Worm (Caenorhabditis elegans) whole organism, L4 larva: ENCODE results near the gene T10H4.13.

ENCODE experiments used
- F49E8.2 ChIP-seq: sonication (generic microtip); optimal IDR thresholded peaks from 2 replicates; lab custom pipeline; 2016; ENCODE audit warnings: missing compliant biosample characterization, mild to moderate bottlenecking, missing genetic modification characterization, borderline replicate concordance
- fos-1 ChIP-seq: fragments of 150-350 bp; optimal IDR thresholded peaks from 2 replicates; lab custom pipeline; 2014; ENCODE audit warnings: missing biosample characterization, missing genetic modification characterization
- hlh-30 ChIP-seq: sonication (generic microtip); optimal IDR thresholded peaks from 2 replicates; lab custom pipeline; 2017; ENCODE audit warnings: antibody characterized with exemption, mild to moderate bottlenecking, missing genetic modification characterization, missing compliant biosample characterization; ENCODE audit not compliant: insufficient read depth
- lin-15B ChIP-seq: fragments of 150-350 bp; sonication (generic microtip); optimal IDR thresholded peaks from 3 replicates; lab custom pipeline; 2014; ENCODE audit warnings: missing biosample characterization, missing genetic modification characterization
- pqm-1 ChIP-seq: sonication (generic microtip); optimal IDR thresholded peaks from 2 replicates; lab custom pipeline; 2017; ENCODE audit warnings: missing biosample characterization, missing genetic modification characterization
- zag-1 ChIP-seq: fragments of 150-350 bp; optimal IDR thresholded peaks from 2 replicates; lab custom pipeline; 2014; ENCODE audit warnings: missing biosample characterization, missing genetic modification characterization
- zfp-2 ChIP-seq: sonication (generic microtip); optimal IDR thresholded peaks from 2 replicates; lab custom pipeline; 2016; ENCODE audit warnings: mild to moderate bottlenecking, missing genetic modification characterization, missing compliant biosample characterization

DNA sequence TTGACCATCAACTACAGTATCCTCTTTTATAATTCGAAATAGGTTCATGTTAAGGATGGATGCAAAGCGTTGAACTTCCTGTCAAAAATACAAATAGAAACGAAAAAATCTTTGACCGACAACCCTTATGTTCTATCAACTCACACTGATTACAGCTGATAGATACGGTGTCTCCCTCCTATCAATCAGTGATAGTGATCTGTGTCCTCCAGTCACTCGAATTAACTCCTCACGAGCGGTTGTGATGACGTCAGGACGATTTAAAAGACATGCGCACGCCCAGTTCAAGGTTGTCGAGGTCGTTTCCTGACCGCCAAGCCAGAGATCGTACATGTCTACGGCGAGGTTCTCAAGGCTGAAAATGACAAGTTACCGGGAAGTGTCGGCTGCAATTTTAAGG, 18.7 kb upstream of the T10H4.13 start:
- TF ChIP-seq lin-15B, result no peak
- TF ChIP-seq hlh-30 (tag; lab: Kevin White, UChicago), result no peak
- no peak for TF ChIP-seq F49E8.2 (tag; lab: Kevin White, UChicago)
- no peak for TF ChIP-seq fos-1
- no peak for TF ChIP-seq zfp-2 (tag; lab: Kevin White, UChicago)
- no peak for TF ChIP-seq pqm-1 (tag; lab: Kevin White, UChicago)
- no peak for TF ChIP-seq zag-1 (tag; lab: Kevin White, UChicago)
